Worm (Caenorhabditis elegans) whole organism, L3 larva: Measurements from ENCODE around the gene C15C7.4.

Experiments used
- R02D3.7 ChIP-seq: fragments of 150-350 bp; optimal IDR thresholded peaks from 2 replicates; lab custom pipeline; 2014; ENCODE audit warnings: missing biosample characterization, missing genetic modification characterization
- ZK546.5 ChIP-seq: sonication (generic microtip); optimal IDR thresholded peaks from 2 replicates; lab custom pipeline; 2017; ENCODE audit warnings: missing biosample characterization, missing genetic modification characterization
- ama-1 ChIP-seq: fragments of 150-350 bp; optimal IDR thresholded peaks from 2 replicates; lab custom pipeline; 2018
- ceh-16 ChIP-seq: sonication (generic microtip); optimal IDR thresholded peaks from 2 replicates; lab custom pipeline; 2017; ENCODE audit warnings: missing biosample characterization, missing genetic modification characterization
- ceh-28 ChIP-seq: fragments of 150-350 bp; optimal IDR thresholded peaks from 2 replicates; lab custom pipeline; 2014; ENCODE audit warnings: missing biosample characterization, missing genetic modification reagents, missing genetic modification characterization
- ceh-9 ChIP-seq: sonication (generic microtip); optimal IDR thresholded peaks from 2 replicates; lab custom pipeline; 2018; ENCODE audit warnings: missing biosample characterization, missing genetic modification characterization
- egl-27 ChIP-seq: sonication (generic microtip); optimal IDR thresholded peaks from 4 replicates; lab custom pipeline; 2017; ENCODE audit warnings: missing biosample characterization, missing genetic modification reagents, missing genetic modification characterization
- egl-5 ChIP-seq: fragments of 150-350 bp; optimal IDR thresholded peaks from 2 replicates; lab custom pipeline; 2017; ENCODE audit warnings: missing biosample characterization, missing genetic modification reagents, missing genetic modification characterization, inconsistent platforms
- elt-1 ChIP-seq: fragments of 150-350 bp; optimal IDR thresholded peaks from 2 replicates; lab custom pipeline; 2014; ENCODE audit warnings: missing biosample characterization, missing genetic modification characterization
- elt-2 ChIP-seq: sonication (generic microtip); optimal IDR thresholded peaks from 2 replicates; lab custom pipeline; 2016; ENCODE audit warnings: missing genetic modification reagents, mild to moderate bottlenecking, missing genetic modification characterization, missing compliant biosample characterization
- elt-3 ChIP-seq, 3 experiments: fragments of 150-350 bp in 1 of 3; sonication (generic microtip) in 2 of 3; optimal IDR thresholded peaks; 2 replicates in 2 of 3; 4 replicates in 1 of 3; lab custom pipeline; 2014 to 2017; ENCODE audit warnings: missing biosample characterization in 3 of 3, missing genetic modification characterization in 3 of 3
- eor-1 ChIP-seq, 2 experiments: fragments of 150-350 bp; optimal IDR thresholded peaks; 2 replicates each; lab custom pipeline; 2014 to 2018; ENCODE audit warnings: missing biosample characterization in 2 of 2, missing genetic modification characterization in 2 of 2
- fkh-10 ChIP-seq: sonication (generic microtip); optimal IDR thresholded peaks from 2 replicates; lab custom pipeline; 2017; ENCODE audit warnings: missing biosample characterization, missing genetic modification reagents, missing genetic modification characterization
- fkh-2 ChIP-seq: fragments of 150-350 bp; optimal IDR thresholded peaks from 2 replicates; lab custom pipeline; 2014; ENCODE audit warnings: missing biosample characterization, missing genetic modification reagents, missing genetic modification characterization
- fos-1 ChIP-seq: fragments of 150-350 bp; optimal IDR thresholded peaks from 2 replicates; lab custom pipeline; 2014; ENCODE audit warnings: missing biosample characterization, missing genetic modification characterization
- hmg-11 ChIP-seq: sonication (generic microtip); optimal IDR thresholded peaks from 2 replicates; lab custom pipeline; 2016; ENCODE audit warnings: missing genetic modification characterization, missing compliant biosample characterization
- lin-39 ChIP-seq: fragments of 150-350 bp; optimal IDR thresholded peaks from 2 replicates; lab custom pipeline; 2018; ENCODE audit warnings: missing biosample characterization, missing genetic modification reagents, missing genetic modification characterization
- lsy-12 ChIP-seq: sonication (generic microtip); optimal IDR thresholded peaks from 2 replicates; lab custom pipeline; 2016; ENCODE audit warnings: mild to moderate bottlenecking, missing genetic modification characterization, missing compliant biosample characterization
- mdl-1 ChIP-seq: fragments of 150-350 bp; optimal IDR thresholded peaks from 2 replicates; lab custom pipeline; 2014; ENCODE audit warnings: missing biosample characterization, missing genetic modification characterization
- mml-1 ChIP-seq: fragments of 150-350 bp; sonication (generic microtip); optimal IDR thresholded peaks from 3 replicates; lab custom pipeline; 2014; ENCODE audit warnings: missing biosample characterization, missing genetic modification characterization
- nfya-1 ChIP-seq: sonication (generic microtip); optimal IDR thresholded peaks from 2 replicates; lab custom pipeline; 2017; ENCODE audit warnings: missing genetic modification characterization, mild to moderate bottlenecking, missing compliant biosample characterization, antibody characterized with exemption, moderate library complexity; ENCODE audit not compliant: insufficient read depth
- nhr-11 ChIP-seq: fragments of 150-350 bp; optimal IDR thresholded peaks from 2 replicates; lab custom pipeline; 2014; ENCODE audit warnings: missing biosample characterization, missing genetic modification characterization
- nhr-12 ChIP-seq: fragments of 150-350 bp; optimal IDR thresholded peaks from 2 replicates; lab custom pipeline; 2014; ENCODE audit warnings: missing biosample characterization, missing genetic modification characterization
- nhr-23 ChIP-seq: fragments of 150-350 bp; optimal IDR thresholded peaks from 2 replicates; lab custom pipeline; 2014; ENCODE audit warnings: missing biosample characterization, missing genetic modification reagents, missing genetic modification characterization
- nhr-25 ChIP-seq: sonication (generic microtip); optimal IDR thresholded peaks from 2 replicates; lab custom pipeline; 2017; ENCODE audit warnings: missing biosample characterization, missing genetic modification characterization
- nhr-43 ChIP-seq: sonication (generic microtip); optimal IDR thresholded peaks from 2 replicates; lab custom pipeline; 2016; ENCODE audit warnings: mild to moderate bottlenecking, missing genetic modification characterization, missing compliant biosample characterization; ENCODE audit not compliant: poor library complexity, severe bottlenecking
- nhr-67 ChIP-seq: fragments of 150-350 bp; optimal IDR thresholded peaks from 2 replicates; lab custom pipeline; 2014; ENCODE audit warnings: missing biosample characterization, missing genetic modification characterization
- nhr-76 ChIP-seq: fragments of 150-350 bp; sonication (generic microtip); optimal IDR thresholded peaks from 5 replicates; lab custom pipeline; 2014; ENCODE audit warnings: missing biosample characterization, missing genetic modification characterization
- nhr-77 ChIP-seq: fragments of 150-350 bp; optimal IDR thresholded peaks from 2 replicates; lab custom pipeline; 2014; ENCODE audit warnings: missing biosample characterization, missing genetic modification characterization
- pha-4 ChIP-seq: fragments of 150-350 bp; optimal IDR thresholded peaks from 2 replicates; lab custom pipeline; 2014; ENCODE audit warnings: missing biosample characterization, missing genetic modification reagents, missing genetic modification characterization
- pqm-1 ChIP-seq: fragments of 150-350 bp; optimal IDR thresholded peaks from 2 replicates; lab custom pipeline; 2017; ENCODE audit warnings: missing biosample characterization, missing genetic modification characterization, inconsistent platforms
- sea-2 ChIP-seq: fragments of 150-350 bp; sonication (generic microtip); optimal IDR thresholded peaks from 4 replicates; lab custom pipeline; 2014; ENCODE audit warnings: missing biosample characterization, missing genetic modification reagents, missing genetic modification characterization
- skn-1 ChIP-seq: fragments of 150-350 bp; optimal IDR thresholded peaks from 2 replicates; lab custom pipeline; 2014; ENCODE audit warnings: missing biosample characterization, missing genetic modification characterization
- snpc-4 ChIP-seq: fragments of 150-350 bp; optimal IDR thresholded peaks from 2 replicates; lab custom pipeline; 2014; ENCODE audit warnings: missing biosample characterization, missing genetic modification characterization
- tbx-2 ChIP-seq: sonication (generic microtip); optimal IDR thresholded peaks from 2 replicates; lab custom pipeline; 2016; ENCODE audit warnings: mild to moderate bottlenecking, missing genetic modification characterization, missing compliant biosample characterization
- unc-39 ChIP-seq: sonication (generic microtip); optimal IDR thresholded peaks from 4 replicates; lab custom pipeline; 2017; ENCODE audit warnings: missing biosample characterization, missing genetic modification characterization
- unc-62 ChIP-seq: fragments of 150-350 bp; sonication (generic microtip); optimal IDR thresholded peaks from 4 replicates; lab custom pipeline; 2014; ENCODE audit warnings: missing biosample characterization, missing genetic modification reagents, missing genetic modification characterization
- zag-1 ChIP-seq: fragments of 150-350 bp; optimal IDR thresholded peaks from 2 replicates; lab custom pipeline; 2014; ENCODE audit warnings: missing biosample characterization, missing genetic modification characterization
- ztf-11 ChIP-seq: fragments of 150-350 bp; optimal IDR thresholded peaks from 2 replicates; lab custom pipeline; 2014; ENCODE audit warnings: missing biosample characterization, missing genetic modification characterization
- ztf-4 ChIP-seq: fragments of 150-350 bp; optimal IDR thresholded peaks from 2 replicates; lab custom pipeline; 2014; ENCODE audit warnings: missing biosample characterization, missing genetic modification characterization

Gene C15C7.4

DNA sequence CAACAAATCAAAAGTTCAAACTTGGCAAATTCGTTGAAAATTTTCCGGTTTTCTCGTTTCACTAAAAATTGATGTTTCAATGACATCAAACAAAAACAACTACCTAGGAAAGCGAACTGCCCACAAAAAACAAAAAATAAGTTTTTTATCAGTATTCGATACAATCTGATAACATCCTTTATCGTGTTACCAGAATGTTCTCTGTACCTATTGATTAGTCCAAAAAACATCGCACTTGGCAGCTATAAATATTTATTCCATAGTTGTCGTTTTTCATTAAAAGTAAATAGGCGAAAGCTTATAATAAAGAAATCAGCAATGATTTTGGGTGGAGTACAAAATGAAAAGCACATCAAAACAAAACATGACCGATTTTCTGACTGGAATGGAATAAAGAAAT is 28.2 kb upstream of the C15C7.4 start:
- peak; percentile 12 for TF ChIP-seq tbx-2 (tag; lab: Kevin White, UChicago)
- peak; percentile 37 for TF ChIP-seq pha-4 (tag; lab: Kevin White, UChicago)
- TF ChIP-seq ceh-28: peak; percentile 65
- TF ChIP-seq elt-2 (tag; lab: Kevin White, UChicago): peak; percentile 90
- TF ChIP-seq fos-1 (tag; lab: Kevin White, UChicago): no peak
- no peak for TF ChIP-seq ZK546.5
- TF ChIP-seq nhr-23: no peak
- peak; percentile 23 for TF ChIP-seq nhr-43 (tag; lab: Kevin White, UChicago)
- peak; percentile 79 for TF ChIP-seq pqm-1 (tag; lab: Kevin White, UChicago)

DNA sequence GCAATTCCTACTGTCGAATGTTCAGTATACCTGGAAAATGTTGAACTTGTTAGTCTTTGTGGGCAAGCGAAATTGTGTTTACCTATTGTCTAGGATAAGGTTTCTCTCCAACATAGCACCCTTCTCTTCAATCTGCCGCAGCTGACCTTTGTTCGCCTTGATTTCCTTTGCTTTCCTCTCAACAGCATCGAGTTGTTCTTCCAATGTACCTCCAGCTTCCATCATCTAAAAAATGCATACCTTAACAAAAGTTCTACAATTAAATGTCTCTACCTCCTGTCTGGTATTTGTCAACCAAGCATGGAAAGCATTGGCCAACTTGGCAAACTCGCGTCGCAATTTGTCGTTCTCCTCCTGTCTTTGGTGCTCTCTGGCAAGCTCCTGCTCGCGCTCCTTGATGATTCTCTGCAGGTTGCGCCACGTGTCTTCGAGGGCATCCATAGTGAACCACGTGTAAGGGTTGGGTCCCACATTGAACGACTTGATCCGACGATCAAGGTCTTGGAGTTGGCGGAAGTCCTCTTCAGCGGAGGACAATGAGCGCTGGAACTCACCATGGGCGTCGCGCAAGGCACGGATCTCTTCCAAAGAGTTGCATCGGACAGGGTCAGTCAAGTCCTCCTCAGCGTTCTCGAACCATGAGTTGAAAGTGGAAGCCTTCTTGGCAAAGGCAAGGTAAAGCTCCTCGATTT is 26.6 kb upstream of the C15C7.4 start:
- TF ChIP-seq nhr-76 (no peak), unc-62 (GFP tag; lab: Kevin White, UChicago) (no peak)

DNA sequence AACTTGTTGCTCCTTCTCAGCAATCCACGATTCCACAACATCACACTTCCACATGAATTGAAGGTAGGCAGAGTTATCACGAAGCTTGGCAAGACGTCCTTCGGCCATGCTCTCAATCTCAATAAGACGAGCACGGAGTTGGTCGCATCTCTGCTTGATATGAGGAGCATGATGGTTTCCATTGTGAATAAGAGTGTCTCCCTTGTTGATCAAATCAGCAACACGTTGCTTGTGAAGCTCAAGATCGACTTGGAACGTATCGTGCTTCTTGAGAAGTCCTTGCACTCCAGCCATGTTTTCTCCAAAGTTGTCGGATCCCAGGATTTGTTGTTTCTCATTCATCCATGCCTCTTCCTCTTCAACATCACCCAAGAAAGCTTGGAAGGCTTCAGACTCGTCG is 25.8 kb upstream of the C15C7.4 start:
- TF ChIP-seq unc-39 (tag; lab: Kevin White, UChicago) (no peak), skn-1 (tag; lab: Kevin White, UChicago) (no peak), hmg-11 (tag; lab: Kevin White, UChicago) (no peak), ama-1 (lab: Kevin White, UChicago) (no peak), nhr-23 (no peak), ztf-4 (tag; lab: Kevin White, UChicago) (no peak), elt-3 (tag; optimal IDR thresholded peaks at IDR 0.05; lab: Kevin White, UChicago) (no peak), nhr-67 (tag; lab: Kevin White, UChicago) (no peak), nfya-1 (no peak), mml-1 (tag; lab: Kevin White, UChicago) (no peak), lin-39 (tag; lab: Kevin White, UChicago) (no peak), lsy-12 (no peak), pha-4 (tag; lab: Kevin White, UChicago) (no peak)

DNA sequence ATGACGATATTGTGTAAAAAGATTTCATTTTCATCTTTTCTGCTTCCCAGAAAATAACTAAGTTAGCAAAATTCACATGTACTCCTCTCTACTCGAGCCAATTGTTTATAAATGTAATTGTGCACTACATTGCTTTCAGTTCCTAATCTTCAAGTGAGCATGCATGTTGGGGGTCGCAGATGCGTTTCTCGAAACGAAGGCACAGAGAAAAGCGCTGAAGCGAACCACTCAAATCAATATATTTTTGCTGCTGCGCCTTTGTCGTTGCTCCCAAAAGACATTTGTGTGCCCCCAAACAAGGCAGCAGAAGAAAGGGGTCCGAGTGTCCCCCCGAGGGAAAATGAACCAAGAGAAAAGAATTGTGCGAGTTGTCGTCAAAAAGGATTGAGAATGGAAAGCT is 19.1 kb upstream of the C15C7.4 start:
- TF ChIP-seq fkh-10: peak; percentile 12
- peak; percentile 89 for TF ChIP-seq lin-39 (tag; lab: Kevin White, UChicago)
- no peak for TF ChIP-seq ztf-4 (tag; lab: Kevin White, UChicago)
- peak; percentile 49 for TF ChIP-seq nfya-1
- TF ChIP-seq pha-4 (tag; lab: Kevin White, UChicago): no peak
- TF ChIP-seq nhr-11: no peak
- TF ChIP-seq hmg-11 (tag; lab: Kevin White, UChicago): peak; percentile 54

DNA sequence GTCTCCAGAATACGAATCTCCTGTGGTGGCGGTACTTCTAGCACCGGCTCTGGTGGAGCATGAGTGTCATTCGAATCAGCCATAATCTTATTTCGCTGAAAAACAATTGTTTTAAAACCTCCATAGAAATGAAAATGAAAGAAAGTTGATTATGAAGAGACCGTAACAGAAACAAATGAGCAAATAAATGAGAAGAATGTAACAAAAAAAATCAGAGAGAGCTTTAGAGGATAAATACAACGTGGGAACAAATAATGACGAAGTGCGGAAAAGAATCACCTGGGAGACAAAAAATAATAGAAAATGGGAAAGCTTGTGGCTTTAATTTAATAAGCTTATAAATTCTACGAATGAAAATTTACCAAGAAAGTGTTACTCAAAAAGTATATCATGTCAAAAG is 18.4 kb upstream of the C15C7.4 start, which contains the start of gene spc-1:
spc-1 (minus strand) TSS at position 101 of the 400 bp plus-strand sequence.
- TF ChIP-seq fkh-2 (tag; lab: Kevin White, UChicago) (no peak), pqm-1 (tag; lab: Kevin White, UChicago) (peak; percentile 47)

DNA sequence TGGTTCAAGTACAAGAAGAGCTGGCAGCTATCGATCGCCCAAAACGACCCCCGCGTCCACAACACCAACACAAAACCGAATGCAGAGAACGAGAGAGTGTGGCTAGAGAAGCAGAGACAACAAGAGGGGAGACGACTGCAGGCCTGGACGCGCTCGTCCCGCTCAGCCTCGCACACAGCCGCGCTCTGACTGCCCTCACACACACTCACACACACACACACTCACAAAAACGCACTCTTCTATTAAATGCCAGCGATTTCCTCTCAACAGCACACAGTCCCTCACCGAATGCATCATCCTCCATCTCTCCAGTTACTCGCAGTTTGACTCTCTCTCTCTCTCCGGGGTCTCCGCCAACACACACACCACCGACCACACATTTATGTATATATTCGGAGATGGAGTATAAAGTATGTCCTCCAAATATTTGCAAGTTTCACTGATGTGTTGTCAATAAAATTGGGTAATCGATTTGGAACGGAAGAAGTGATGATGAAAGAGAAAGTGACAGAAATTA is 17.7 kb upstream of the C15C7.4 start:
- no peak for TF ChIP-seq mml-1 (tag; lab: Kevin White, UChicago)
- TF ChIP-seq lin-39 (tag; lab: Kevin White, UChicago): peak; percentile 99
- TF ChIP-seq R02D3.7 (tag; lab: Kevin White, UChicago): peak; percentile 43
- no peak for TF ChIP-seq ceh-9
- peak; percentile 78 for TF ChIP-seq elt-1 (tag; lab: Kevin White, UChicago)
- TF ChIP-seq sea-2: no peak
- peak; percentile 87 for TF ChIP-seq skn-1 (tag; lab: Kevin White, UChicago)
- TF ChIP-seq nhr-77 (tag; lab: Kevin White, UChicago): no peak
- TF ChIP-seq pha-4 (tag; lab: Kevin White, UChicago): peak; percentile 98
- no peak for TF ChIP-seq ceh-16 (tag; lab: Kevin White, UChicago)
- TF ChIP-seq nhr-43 (tag; lab: Kevin White, UChicago): peak; percentile 76
- TF ChIP-seq nhr-12 (tag; lab: Kevin White, UChicago): no peak
- TF ChIP-seq eor-1 (tag; optimal IDR thresholded peaks at IDR 0.05; lab: Kevin White, UChicago): no peak
- peak; percentile 76 for TF ChIP-seq ztf-4 (tag; lab: Kevin White, UChicago)
- TF ChIP-seq snpc-4 (tag; lab: Kevin White, UChicago): peak; percentile 51
- peak; percentile 60 for TF ChIP-seq zag-1 (tag; lab: Kevin White, UChicago)
- peak; percentile 95 for TF ChIP-seq nhr-25 (tag; lab: Kevin White, UChicago)
- TF ChIP-seq elt-2 (tag; lab: Kevin White, UChicago): peak; percentile 92
- peak; percentile 28 for TF ChIP-seq fkh-2 (tag; lab: Kevin White, UChicago)
- TF ChIP-seq ztf-11: no peak
- TF ChIP-seq egl-27 (tag; lab: Kevin White, UChicago): peak; percentile 86
- no peak for TF ChIP-seq unc-39 (tag; lab: Kevin White, UChicago)
- TF ChIP-seq egl-5: peak; percentile 78
- TF ChIP-seq ama-1 (lab: Kevin White, UChicago): peak; percentile 29
- TF ChIP-seq mdl-1 (tag; lab: Kevin White, UChicago): peak; percentile 54
- TF ChIP-seq fos-1 (tag; lab: Kevin White, UChicago): peak; percentile 93
- TF ChIP-seq lsy-12: peak; percentile 92
- TF ChIP-seq nhr-67 (tag; lab: Kevin White, UChicago): no peak
